Fruit fly (Drosophila melanogaster) whole organism, embryonic: ENCODE results near the gene Helz.

Experiments used
- Ada2b ChIP-seq: fragments of 200-800 bp; sonication (Bioruptor generic); IDR thresholded peaks from 2 replicates; pipeline ENCODE4 v1.3.6; 2022; ENCODE audit warnings: missing biosample characterization, missing genetic modification characterization
- B-H1 ChIP-seq: fragments of 200-800 bp; sonication (Bioruptor generic); IDR thresholded peaks from 3 replicates; pipeline ENCODE4 v1.3.6; 2022; ENCODE audit warnings: missing biosample characterization, missing genetic modification characterization
- C15 ChIP-seq: fragments of 200-800 bp; sonication (Bioruptor generic); IDR thresholded peaks from 3 replicates; pipeline ENCODE4 v1.3.6; 2022; ENCODE audit warnings: missing biosample characterization, missing genetic modification characterization
- CG11560 ChIP-seq: fragments of 200-800 bp; sonication (Bioruptor generic); IDR thresholded peaks from 3 replicates; pipeline ENCODE4 v1.3.6; 2022; ENCODE audit warnings: missing biosample characterization, missing genetic modification characterization
- CG12659 ChIP-seq: fragments of 200-800 bp; sonication (Bioruptor generic); optimal IDR thresholded peaks from 3 replicates; lab custom pipeline; 2017; ENCODE audit warnings: mild to moderate bottlenecking, missing biosample characterization, missing genetic modification reagents, missing genetic modification characterization
- CG13296 ChIP-seq: fragments of 200-800 bp; sonication (Bioruptor generic); optimal IDR thresholded peaks from 3 replicates; lab custom pipeline; 2018; ENCODE audit warnings: missing biosample characterization, mild to moderate bottlenecking, missing genetic modification characterization
- CG14860 ChIP-seq: fragments of 200-800 bp; sonication (Bioruptor generic); IDR thresholded peaks from 3 replicates; pipeline ENCODE4 v1.3.6; 2022; ENCODE audit warnings: missing biosample characterization, missing genetic modification characterization; ENCODE audit not compliant: partially characterized antibody
- CG15073 ChIP-seq: fragments of 200-800 bp; sonication (Bioruptor generic); optimal IDR thresholded peaks from 2 replicates; lab custom pipeline; 2016; ENCODE audit warnings: missing biosample characterization, missing genetic modification characterization
- CG1602 ChIP-seq: fragments of 200-800 bp; sonication (Bioruptor generic); optimal IDR thresholded peaks from 3 replicates; lab custom pipeline; 2016; ENCODE audit warnings: missing biosample characterization, missing genetic modification characterization
- CG1603 ChIP-seq: fragments of 200-800 bp; sonication (Bioruptor generic); optimal IDR thresholded peaks from 2 replicates; lab custom pipeline; 2019; ENCODE audit warnings: missing biosample characterization, mild to moderate bottlenecking, missing genetic modification characterization, moderate library complexity
- CG17186 ChIP-seq: fragments of 200-800 bp; sonication (Bioruptor generic); optimal IDR thresholded peaks from 3 replicates; lab custom pipeline; 2017; ENCODE audit warnings: missing biosample characterization, missing genetic modification reagents, missing genetic modification characterization
- CG18011 ChIP-seq: fragments of 200-800 bp; sonication (Bioruptor generic); optimal IDR thresholded peaks from 2 replicates; lab custom pipeline; 2017; ENCODE audit warnings: missing biosample characterization, missing genetic modification characterization, mild to moderate bottlenecking, moderate library complexity, missing genotype
- CG2199 ChIP-seq: fragments of 200-800 bp; sonication (Bioruptor generic); IDR thresholded peaks from 3 replicates; pipeline ENCODE4 v1.3.6; 2022; ENCODE audit warnings: missing biosample characterization, missing genetic modification characterization
- CG4328 ChIP-seq: fragments of 200-800 bp; sonication (Bioruptor generic); optimal IDR thresholded peaks from 3 replicates; lab custom pipeline; 2017; ENCODE audit warnings: missing biosample characterization, missing genetic modification reagents, missing genetic modification characterization
- CG7786 ChIP-seq: fragments of 200-800 bp; sonication (Bioruptor generic); optimal IDR thresholded peaks from 2 replicates; lab custom pipeline; 2016; ENCODE audit warnings: missing biosample characterization, missing genetic modification characterization
- CG8944 ChIP-seq: fragments of 200-800 bp; sonication (Bioruptor generic); optimal IDR thresholded peaks from 3 replicates; lab custom pipeline; 2016; ENCODE audit warnings: missing biosample characterization, missing genetic modification characterization
- Dek ChIP-seq: fragments of 200-800 bp; sonication (Bioruptor generic); optimal IDR thresholded peaks from 3 replicates; lab custom pipeline; 2019; ENCODE audit warnings: missing biosample characterization, mild to moderate bottlenecking, missing genetic modification characterization, moderate library complexity
- Dll ChIP-seq: fragments of 200-800 bp; sonication (Bioruptor generic); IDR thresholded peaks from 4 replicates; pipeline ENCODE4 v1.3.6; 2022; ENCODE audit warnings: missing biosample characterization, missing genetic modification characterization; ENCODE audit not compliant: partially characterized antibody
- HLH4C ChIP-seq: fragments of 200-800 bp; sonication (Bioruptor generic); IDR thresholded peaks from 3 replicates; pipeline ENCODE4 v1.3.6; 2022; ENCODE audit warnings: missing biosample characterization, missing genetic modification characterization; ENCODE audit not compliant: partially characterized antibody
- Hsf ChIP-seq: fragments of 200-800 bp; sonication (Bioruptor generic); optimal IDR thresholded peaks from 3 replicates; lab custom pipeline; 2016; ENCODE audit warnings: missing biosample characterization, missing genetic modification characterization
- Sry-δ ChIP-seq: fragments of 200-800 bp; sonication (Bioruptor generic); optimal IDR thresholded peaks from 2 replicates; lab custom pipeline; 2016; ENCODE audit warnings: missing biosample characterization, missing genetic modification characterization
- Tbp ChIP-seq: fragments of >200 bp; optimal IDR thresholded peaks from 2 replicates; lab custom pipeline; 2018; ENCODE audit warnings: missing biosample characterization, missing genetic modification characterization
- Xbp1 ChIP-seq: fragments of 200-800 bp; sonication (Bioruptor generic); optimal IDR thresholded peaks from 3 replicates; lab custom pipeline; 2016; ENCODE audit warnings: missing biosample characterization, mild to moderate bottlenecking, missing genetic modification characterization
- amos ChIP-seq: fragments of 200-800 bp; sonication (Bioruptor generic); IDR thresholded peaks from 2 replicates; pipeline ENCODE4 v1.3.6; 2022; ENCODE audit warnings: missing biosample characterization, missing genetic modification characterization; ENCODE audit not compliant: partially characterized antibody
- bab2 ChIP-seq: fragments of 200-800 bp; sonication (Bioruptor generic); optimal IDR thresholded peaks from 2 replicates; lab custom pipeline; 2016; ENCODE audit warnings: missing biosample characterization, missing genetic modification characterization
- cas ChIP-seq: fragments of 200-800 bp; sonication (Bioruptor generic); IDR thresholded peaks from 2 replicates; pipeline ENCODE4 v1.3.6; 2022; ENCODE audit warnings: missing biosample characterization, missing genetic modification characterization
- chinmo ChIP-seq: fragments of 200-800 bp; sonication (Bioruptor generic); IDR thresholded peaks from 4 replicates; pipeline ENCODE4 v1.3.6; 2022; ENCODE audit warnings: missing biosample characterization, missing genetic modification characterization; ENCODE audit not compliant: partially characterized antibody
- crol ChIP-seq: fragments of 200-800 bp; sonication (Bioruptor generic); IDR thresholded peaks from 2 replicates; pipeline ENCODE4 v1.3.6; 2022; ENCODE audit warnings: missing biosample characterization, missing genetic modification characterization
- cwo ChIP-seq: fragments of 200-800 bp; sonication (Bioruptor generic); optimal IDR thresholded peaks from 3 replicates; lab custom pipeline; 2017; ENCODE audit warnings: missing biosample characterization, missing genetic modification characterization, mild to moderate bottlenecking, moderate library complexity, missing genetic modification reagents
- danr ChIP-seq: fragments of 200-800 bp; sonication (Bioruptor generic); IDR thresholded peaks from 2 replicates; pipeline ENCODE4 v1.3.6; 2022; ENCODE audit warnings: missing biosample characterization, missing genetic modification characterization
- gem ChIP-seq: fragments of 200-800 bp; sonication (Bioruptor generic); optimal IDR thresholded peaks from 2 replicates; lab custom pipeline; 2019; ENCODE audit warnings: missing biosample characterization, mild to moderate bottlenecking, missing genetic modification characterization, moderate library complexity
- hkb ChIP-seq, 2 experiments: fragments of 200-800 bp in 1 of 2; fragments of >200 bp in 1 of 2; sonication (Bioruptor generic) in 1 of 2; IDR thresholded peaks in 1 of 2; optimal IDR thresholded peaks in 1 of 2; 2 replicates each; pipeline versions ENCODE4 v1.3.6 to Lab custom; 2017 to 2022; ENCODE audit warnings: missing biosample characterization in 1 of 2, missing genetic modification characterization in 1 of 2
- inv ChIP-seq: fragments of 200-800 bp; sonication (Bioruptor generic); IDR thresholded peaks from 2 replicates; pipeline ENCODE4 v1.3.6; 2022; ENCODE audit warnings: missing biosample characterization, missing genetic modification characterization; ENCODE audit not compliant: partially characterized antibody
- jigr1 ChIP-seq: fragments of 200-800 bp; sonication (Bioruptor generic); IDR thresholded peaks from 3 replicates; pipeline ENCODE4 v1.3.6; 2022; ENCODE audit warnings: missing biosample characterization, missing genetic modification characterization
- kay ChIP-seq: fragments of 200-800 bp; sonication (Bioruptor generic); optimal IDR thresholded peaks from 2 replicates; lab custom pipeline; 2016; ENCODE audit warnings: missing biosample characterization, missing genetic modification characterization
- maf-S ChIP-seq: fragments of 200-800 bp; sonication (Bioruptor generic); optimal IDR thresholded peaks from 2 replicates; lab custom pipeline; 2016; ENCODE audit warnings: missing biosample characterization, missing genetic modification characterization
- mam ChIP-seq: fragments of 200-800 bp; sonication (Bioruptor generic); optimal IDR thresholded peaks from 3 replicates; lab custom pipeline; 2016; ENCODE audit warnings: missing biosample characterization, missing genetic modification characterization
- nau ChIP-seq: fragments of 200-800 bp; sonication (Bioruptor generic); optimal IDR thresholded peaks from 3 replicates; lab custom pipeline; 2017; ENCODE audit warnings: missing biosample characterization, mild to moderate bottlenecking, missing genetic modification characterization, missing genetic modification reagents
- oc ChIP-seq: fragments of 200-800 bp; sonication (Bioruptor generic); optimal IDR thresholded peaks from 2 replicates; lab custom pipeline; 2018; ENCODE audit warnings: missing biosample characterization, mild to moderate bottlenecking, missing genetic modification characterization, moderate library complexity
- pfk ChIP-seq: fragments of 200-800 bp; sonication (Bioruptor generic); optimal IDR thresholded peaks from 2 replicates; lab custom pipeline; 2018; ENCODE audit warnings: missing biosample characterization, mild to moderate bottlenecking, missing genetic modification characterization, moderate library complexity
- pnt ChIP-seq: fragments of 200-800 bp; sonication (Bioruptor generic); optimal IDR thresholded peaks from 3 replicates; lab custom pipeline; 2016; ENCODE audit warnings: missing biosample characterization, missing genetic modification characterization
- sisA ChIP-seq: fragments of 200-800 bp; sonication (Bioruptor generic); IDR thresholded peaks from 2 replicates; pipeline ENCODE4 v1.3.6; 2022; ENCODE audit warnings: missing biosample characterization, missing genetic modification characterization
- sob ChIP-seq: fragments of 200-800 bp; sonication (Bioruptor generic); IDR thresholded peaks from 2 replicates; pipeline ENCODE4 v1.3.6; 2022; ENCODE audit warnings: missing biosample characterization, missing genetic modification characterization
- stc ChIP-seq: fragments of 200-800 bp; sonication (Bioruptor generic); IDR thresholded peaks from 2 replicates; pipeline ENCODE4 v1.3.6; 2022; ENCODE audit warnings: missing biosample characterization, missing genetic modification characterization
- trh ChIP-seq: fragments of 200-800 bp; sonication (Bioruptor generic); optimal IDR thresholded peaks from 2 replicates; lab custom pipeline; 2016; ENCODE audit warnings: missing biosample characterization, missing genetic modification characterization
- usp ChIP-seq: fragments of >200 bp; optimal IDR thresholded peaks from 2 replicates; lab custom pipeline; 2017; ENCODE audit warnings: missing biosample characterization, missing genetic modification characterization
- wek ChIP-seq: fragments of 200-800 bp; sonication (Bioruptor generic); optimal IDR thresholded peaks from 3 replicates; lab custom pipeline; 2018; ENCODE audit warnings: missing biosample characterization, mild to moderate bottlenecking, missing genetic modification characterization, moderate library complexity

The Helz gene

DNA sequence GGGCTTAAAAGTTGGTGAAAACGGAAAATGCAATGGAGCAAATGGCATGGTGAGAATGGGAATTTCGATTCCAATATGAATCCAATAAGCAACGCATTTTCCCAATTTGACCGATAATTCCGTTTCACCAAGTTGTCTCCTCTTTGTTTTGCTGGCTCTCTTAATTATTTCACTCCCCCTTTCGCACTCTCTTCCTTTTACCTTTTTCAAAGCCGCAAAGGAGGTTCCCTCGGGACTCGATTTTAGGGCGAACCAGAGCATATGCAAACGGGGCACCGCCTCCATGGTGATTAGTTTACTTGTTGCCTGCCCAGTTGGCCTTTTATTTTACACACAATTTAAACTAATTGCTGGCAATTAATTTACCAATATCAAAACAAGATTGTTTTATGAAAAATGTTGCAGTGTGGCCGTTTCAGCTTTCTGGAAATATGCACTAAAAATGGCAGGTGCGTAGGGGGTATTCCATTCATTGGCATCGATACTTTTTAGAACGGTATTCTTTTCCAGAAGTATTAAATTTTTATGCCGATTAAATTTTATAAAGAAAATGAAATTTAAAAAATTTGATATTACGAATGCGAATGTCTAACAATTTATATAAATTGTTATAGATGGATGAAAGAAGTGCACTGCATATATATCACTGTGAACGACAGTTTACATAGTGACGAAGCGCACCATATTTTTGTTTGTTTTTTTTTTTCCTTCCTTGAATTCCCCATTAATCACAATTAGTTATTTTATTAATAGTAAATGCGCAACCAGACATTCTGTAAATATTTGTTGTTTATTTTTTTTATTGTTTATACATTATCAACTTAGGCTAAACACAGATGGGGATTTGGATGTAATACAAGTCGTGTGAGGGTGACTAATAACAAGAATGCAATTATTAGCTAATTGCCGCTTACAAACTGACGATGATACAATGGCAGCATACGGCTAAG lies 13.7 kb upstream of the Helz start, which contains the start of gene mop (continued):
- TF ChIP-seq C15 (GFP tag; lab: Robert Waterston, UW) (no peak), maf-S (GFP tag; lab: Kevin White, UChicago) (no peak), CG8944 (no peak), CG1603 (no peak), cas (GFP tag; lab: Robert Waterston, UW) (peak; percentile 20; the same call in 1 of the 2 replicates), CG7786 (GFP tag; lab: Kevin White, UChicago) (no peak), CG12659 (GFP tag; lab: Kevin White, UChicago) (peak; percentile 55), trh (GFP tag; lab: Kevin White, UChicago) (no peak), Dll (GFP tag; lab: Robert Waterston, UW) (peak; percentile 74; the same call in 3 of the 4 replicates), sisA (GFP tag; lab: Robert Waterston, UW) (peak; percentile 37), CG17186 (GFP tag; lab: Kevin White, UChicago) (no peak), sob (GFP tag; lab: Robert Waterston, UW) (peak; percentile 48; the same call in 1 of the 2 replicates), gem (no peak), cwo (no peak), CG15073 (no peak), crol (GFP tag; lab: Robert Waterston, UW) (peak; percentile 53), jigr1 (GFP tag; lab: Robert Waterston, UW) (peak; percentile 56; the same call in 1 of the 3 replicates), CG13296 (GFP tag; lab: Kevin White, UChicago) (no peak), bab2 (GFP tag; lab: Kevin White, UChicago) (no peak), usp (GFP tag; lab: Kevin White, UChicago) (no peak), kay (GFP tag; lab: Kevin White, UChicago) (no peak), wek (peak; percentile 92), nau (GFP tag; lab: Kevin White, UChicago) (no peak), inv (GFP tag; lab: Robert Waterston, UW) (peak; percentile 40; the same call in 1 of the 2 replicates), Xbp1 (peak; percentile 28), Dek (peak; percentile 22), oc (no peak), CG4328 (GFP tag; lab: Kevin White, UChicago) (no peak), CG11560 (tag; lab: Robert Waterston, UW) (no peak), pfk (no peak), danr (0 out of 2 replicates have a peak, but pooled peaks have one; percentile 32), mam (peak; percentile 28), chinmo (GFP tag; lab: Robert Waterston, UW) (0 out of 4 replicates have a peak, but pooled peaks have one; percentile 52), CG18011 (GFP tag; lab: Kevin White, UChicago) (no peak), CG14860 (peak; percentile 21; the same call in 1 of the 3 replicates), amos (GFP tag; lab: Robert Waterston, UW) (peak; percentile 61; the same call in 1 of the 2 replicates), Ada2b (GFP tag; lab: Robert Waterston, UW) (peak; percentile 51), Tbp (GFP tag; lab: Kevin White, UChicago) (no peak), hkb (optimal IDR thresholded peaks at IDR 0.05; lab: Kevin White, UChicago) (no peak), hkb (GFP tag; IDR thresholded peaks at IDR 0.05; lab: Robert Waterston, UW) (peak; percentile 62; the same call in 1 of the 2 replicates), B-H1 (peak; percentile 36; the same call in 2 of the 3 replicates), stc (GFP tag; lab: Robert Waterston, UW) (no peak), HLH4C (GFP tag; lab: Robert Waterston, UW) (0 out of 3 replicates have a peak, but pooled peaks have one; percentile 46), CG2199 (GFP tag; lab: Robert Waterston, UW) (no peak), Sry-δ (GFP tag; lab: Kevin White, UChicago) (peak; percentile 31), pnt (GFP tag; lab: Kevin White, UChicago) (no peak), CG1602 (no peak), Hsf (GFP tag; lab: Kevin White, UChicago) (peak; percentile 1)
